Fruit fly (Drosophila melanogaster): ENCODE measurements around the gene CG9515.

Gene CG9515

dm6 chr2L:8959001-8959461 lies 16.0 kb upstream of the CG9515 start, which contains the start of gene CG31886 (continued):
- peak; percentile 8 for TF ChIP-seq CG15601 (tag; optimal IDR thresholded peaks at IDR 0.05)
- TF ChIP-seq CG1529 (GFP tag; optimal IDR thresholded peaks at IDR 0.05), result no peak
- peak; percentile 62 for TF ChIP-seq CG18599 (GFP tag; optimal IDR thresholded peaks at IDR 0.05)
- peak; percentile 55; the same call in 1 of the 2 replicates for TF ChIP-seq Xrp1 (GFP tag; IDR thresholded peaks at IDR 0.05)
- TF ChIP-seq Neu2 (GFP tag; optimal IDR thresholded peaks at IDR 0.05; ENCODE audit: borderline replicate concordance), result no peak
- peak; percentile 40 for TF ChIP-seq CG30403 (GFP tag; optimal IDR thresholded peaks at IDR 0.05)
- peak; percentile 84 for TF ChIP-seq Drgx (GFP tag; IDR thresholded peaks at IDR 0.05)
- no peak for TF ChIP-seq so (GFP tag; IDR thresholded peaks at IDR 0.05)
- TF ChIP-seq ato (GFP tag; IDR thresholded peaks at IDR 0.05; ENCODE audit: partially characterized antibody), result no peak
- no peak for TF ChIP-seq CG2129 (GFP tag; IDR thresholded peaks at IDR 0.05; ENCODE audit: partially characterized antibody)
- no peak for TF ChIP-seq Med (GFP tag)
- TF ChIP-seq CG4617 (GFP tag; optimal IDR thresholded peaks at IDR 0.05; ENCODE audit: borderline replicate concordance), result no peak
- no peak for TF ChIP-seq HmgZ (tag; optimal IDR thresholded peaks at IDR 0.05)
- peak; percentile 55 for TF ChIP-seq lab (GFP tag; optimal IDR thresholded peaks at IDR 0.05)
- TF ChIP-seq grn (GFP tag; optimal IDR thresholded peaks at IDR 0.05), result no peak
- TF ChIP-seq CG18011 (GFP tag; optimal IDR thresholded peaks at IDR 0.05), result no peak
- TF ChIP-seq Ada2b (GFP tag; IDR thresholded peaks at IDR 0.05), result no peak
- TF ChIP-seq CG14441 (GFP tag; IDR thresholded peaks at IDR 0.05), result peak; percentile 32; the same call in 1 of the 2 replicates
- TF ChIP-seq ind (GFP tag; optimal IDR thresholded peaks at IDR 0.05), result peak; percentile 3
- TF ChIP-seq CG32767 (GFP tag; IDR thresholded peaks at IDR 0.05), result 0 out of 2 replicates have a peak, but pooled peaks have one; percentile 51
- TF ChIP-seq H2.0 (GFP tag; IDR thresholded peaks at IDR 0.05), result no peak
- no peak; the same call in 2 of the 3 replicates for TF ChIP-seq B-H1 (GFP tag; IDR thresholded peaks at IDR 0.05)
- no peak for TF ChIP-seq CG34224 (GFP tag; IDR thresholded peaks at IDR 0.05; ENCODE audit: partially characterized antibody)
- no peak for TF ChIP-seq gsb (GFP tag; IDR thresholded peaks at IDR 0.05)
- TF ChIP-seq ttk (GFP tag; IDR thresholded peaks at IDR 0.05), result no peak
- no peak for TF ChIP-seq PHDP (tag; optimal IDR thresholded peaks at IDR 0.05)
- TF ChIP-seq exex (tag; optimal IDR thresholded peaks at IDR 0.05), result peak; percentile 34
- peak; percentile 14 for TF ChIP-seq CG15514 (GFP tag; optimal IDR thresholded peaks at IDR 0.05)
- TF ChIP-seq sens (GFP tag), result peak; percentile 78
- 0 out of 2 replicates have a peak, but pooled peaks have one; percentile 14 for TF ChIP-seq ap (GFP tag; IDR thresholded peaks at IDR 0.05)
- TF ChIP-seq CG11247 (GFP tag; IDR thresholded peaks at IDR 0.05), result no peak
- no peak for TF ChIP-seq odd (GFP tag; optimal IDR thresholded peaks at IDR 0.05)
- TF ChIP-seq CkIIα-i1 (GFP tag; IDR thresholded peaks at IDR 0.05), result no peak
- no peak for TF ChIP-seq kni (GFP tag; optimal IDR thresholded peaks at IDR 0.05)
- TF ChIP-seq lola (GFP tag; optimal IDR thresholded peaks at IDR 0.05), result peak in 1 of 3 experiments; percentile 17
- TF ChIP-seq nmo (GFP tag; optimal IDR thresholded peaks at IDR 0.05), result peak; percentile 15
- TF ChIP-seq CG4360 (GFP tag; IDR thresholded peaks at IDR 0.05), result no peak
- no peak for TF ChIP-seq CG3065 (GFP tag; optimal IDR thresholded peaks at IDR 0.05)
- no peak for TF ChIP-seq crp (GFP tag; optimal IDR thresholded peaks at IDR 0.05)
- no peak for TF ChIP-seq insv (GFP tag; optimal IDR thresholded peaks at IDR 0.05)
- no peak for TF ChIP-seq CG43689 (GFP tag; IDR thresholded peaks at IDR 0.05)
- TF ChIP-seq cas (GFP tag; IDR thresholded peaks at IDR 0.05), result no peak
- TF ChIP-seq kay (GFP tag; optimal IDR thresholded peaks at IDR 0.05), result no peak
- no peak for TF ChIP-seq Ptx1 (GFP tag; IDR thresholded peaks at IDR 0.05)
- peak; percentile 6 for TF ChIP-seq grau (tag; optimal IDR thresholded peaks at IDR 0.05)
